Worm (Caenorhabditis elegans): ENCODE results near the gene Y7A5A.5.

DNA sequence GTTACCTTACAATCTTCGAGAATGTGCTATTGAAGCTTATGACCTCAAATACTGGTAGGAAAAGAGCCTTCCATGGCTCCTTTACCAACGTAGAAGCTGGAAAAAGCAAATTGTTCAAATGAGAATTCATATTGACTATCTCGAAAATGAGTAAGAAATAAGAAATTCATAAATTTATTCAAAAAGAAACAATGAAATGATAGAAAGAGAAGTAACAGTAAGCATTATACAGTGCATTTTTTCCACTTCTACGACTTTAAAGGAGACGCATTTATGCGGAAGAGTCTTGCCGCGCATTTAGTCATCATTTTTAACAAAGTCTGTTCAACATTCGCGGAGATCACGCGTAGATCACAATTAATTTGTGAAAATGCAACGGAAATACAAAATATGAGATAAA is 8.4 kb upstream of the Y7A5A.5 start, which contains the start of gene Y7A5A.10:
- no peak for TF ChIP-seq flt-1 (GFP tag; IDR thresholded peaks at IDR 0.05)
- no peak for TF ChIP-seq tab-1 (GFP tag; IDR thresholded peaks at IDR 0.05)
- TF ChIP-seq ztf-29 (GFP tag; IDR thresholded peaks at IDR 0.05), result no peak
- no peak for TF ChIP-seq klf-2 (GFP tag; conservative IDR thresholded peaks at IDR 0.05)
- TF ChIP-seq cog-1 (tag; optimal IDR thresholded peaks at IDR 0.05), result no peak

Data from whole organism, midembryonic.